Worm (Caenorhabditis elegans) whole organism, early embryonic: ENCODE measurements around the gene F02C9.1.

Experiments
- B0310.2 ChIP-seq: sonication (generic microtip); optimal IDR thresholded peaks from 2 replicates; lab custom pipeline; 2016; ENCODE audit warnings: mild to moderate bottlenecking, missing genetic modification characterization, missing compliant biosample characterization
- F13C5.2 ChIP-seq: sonication (generic microtip); optimal IDR thresholded peaks from 2 replicates; lab custom pipeline; 2017; ENCODE audit warnings: mild to moderate bottlenecking, missing genetic modification characterization, inconsistent platforms, missing compliant biosample characterization
- aly-1 ChIP-seq: sonication (generic microtip); optimal IDR thresholded peaks from 2 replicates; lab custom pipeline; 2016; ENCODE audit warnings: missing genetic modification characterization, missing compliant biosample characterization
- ama-1 ChIP-seq: fragments of 150-350 bp; optimal IDR thresholded peaks from 2 replicates; lab custom pipeline; 2014
- ceh-13 ChIP-seq: fragments of 200-800 bp; sonication (Bioruptor generic); optimal IDR thresholded peaks from 2 replicates; lab custom pipeline; 2018; ENCODE audit warnings: mild to moderate bottlenecking, missing genetic modification characterization, missing compliant biosample characterization
- ceh-36 ChIP-seq: sonication (generic microtip); optimal IDR thresholded peaks from 2 replicates; lab custom pipeline; 2016; ENCODE audit warnings: missing genetic modification characterization, inconsistent platforms, missing compliant biosample characterization
- flt-1 ChIP-seq: fragments of 200-800 bp; sonication (Bioruptor generic); IDR thresholded peaks from 2 replicates; pipeline ENCODE4 v1.3.6; 2022; ENCODE audit warnings: missing genetic modification characterization, missing compliant biosample characterization
- hmbx-1 ChIP-seq: sonication (generic microtip); optimal IDR thresholded peaks from 2 replicates; lab custom pipeline; 2016; ENCODE audit warnings: mild to moderate bottlenecking, missing genetic modification characterization, missing compliant biosample characterization
- hmg-4 ChIP-seq: fragments of 200-800 bp; sonication (Bioruptor generic); optimal IDR thresholded peaks from 2 replicates; lab custom pipeline; 2018; ENCODE audit warnings: mild to moderate bottlenecking, missing genetic modification characterization, missing compliant biosample characterization
- hnd-1 ChIP-seq: sonication (generic microtip); optimal IDR thresholded peaks from 2 replicates; lab custom pipeline; 2016; ENCODE audit warnings: missing genetic modification characterization, missing compliant biosample characterization
- pes-1 ChIP-seq: fragments of 200-800 bp; sonication (Bioruptor generic); IDR thresholded peaks from 2 replicates; pipeline ENCODE4 v1.3.6; 2022; ENCODE audit warnings: missing genetic modification reagents, missing genetic modification characterization, missing compliant biosample characterization
- scrt-1 ChIP-seq: fragments of 200-800 bp; sonication (Bioruptor generic); IDR thresholded peaks from 2 replicates; pipeline ENCODE4 v1.3.6; 2022; ENCODE audit warnings: missing genetic modification characterization, missing compliant biosample characterization
- tbx-11 ChIP-seq: fragments of 200-800 bp; sonication (Bioruptor generic); IDR thresholded peaks from 2 replicates; pipeline ENCODE4 v1.3.6; 2022; ENCODE audit warnings: missing genetic modification characterization, missing compliant biosample characterization
- tbx-37 ChIP-seq: fragments of 200-800 bp; sonication (Bioruptor generic); conservative IDR thresholded peaks from 2 replicates; pipeline ENCODE4 v1.3.6; 2022; ENCODE audit warnings: missing genetic modification reagents, missing genetic modification characterization, missing compliant biosample characterization

- TF ChIP-seq flt-1 (GFP tag; lab: Robert Waterston, UW) (no peak), ceh-13 (no peak), tbx-37 (GFP tag; lab: Robert Waterston, UW) (no peak), ama-1 (lab: Kevin White, UChicago) (no peak), hnd-1 (no peak), pes-1 (no peak), tbx-11 (GFP tag; lab: Robert Waterston, UW) (no peak), hmg-4 (no peak), F13C5.2 (tag; lab: Kevin White, UChicago) (no peak), aly-1 (no peak), ceh-36 (tag; lab: Kevin White, UChicago) (no peak), scrt-1 (no peak), B0310.2 (no peak), hmbx-1 (tag; lab: Kevin White, UChicago) (no peak)
Measured at ce11 chrV:3168650-3169049, 30.1 kb downstream of the F02C9.1 start, which contains the start of gene C36C5.15.
